Worm (Caenorhabditis elegans): Measurements from ENCODE around the gene mat-3.

mat-3 gene

DNA sequence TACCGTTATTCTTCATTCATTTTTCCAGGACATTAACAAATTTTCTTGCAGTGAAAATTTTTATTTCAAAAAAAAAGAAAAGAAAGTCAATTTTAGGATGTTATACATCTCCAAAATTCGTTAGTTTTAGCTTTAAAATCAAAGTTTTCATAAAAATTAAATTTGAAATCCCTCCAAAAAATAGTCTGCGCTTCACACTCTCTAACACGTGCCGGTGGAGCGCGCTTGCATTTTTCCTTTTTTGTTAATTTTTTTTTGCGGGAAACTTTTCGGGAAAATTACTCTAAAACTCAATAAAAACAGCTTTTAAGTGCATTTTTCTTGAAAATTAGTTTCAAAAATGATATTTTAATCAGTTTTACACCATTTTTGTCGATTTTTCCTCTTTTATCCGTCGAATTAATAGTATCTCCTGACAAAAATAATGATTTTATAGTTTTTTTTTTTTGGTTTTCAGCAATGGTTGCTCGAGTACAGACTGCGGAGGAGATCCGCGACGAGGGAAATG, 15.9 kb downstream of the mat-3 start, which contains the start of gene unc-45:
Gene unc-45 (plus strand): TSS at position 458 of the 508 bp plus-strand sequence.
- TF ChIP-seq unc-62 (GFP tag; optimal IDR thresholded peaks at IDR 0.05), result no peak

DNA sequence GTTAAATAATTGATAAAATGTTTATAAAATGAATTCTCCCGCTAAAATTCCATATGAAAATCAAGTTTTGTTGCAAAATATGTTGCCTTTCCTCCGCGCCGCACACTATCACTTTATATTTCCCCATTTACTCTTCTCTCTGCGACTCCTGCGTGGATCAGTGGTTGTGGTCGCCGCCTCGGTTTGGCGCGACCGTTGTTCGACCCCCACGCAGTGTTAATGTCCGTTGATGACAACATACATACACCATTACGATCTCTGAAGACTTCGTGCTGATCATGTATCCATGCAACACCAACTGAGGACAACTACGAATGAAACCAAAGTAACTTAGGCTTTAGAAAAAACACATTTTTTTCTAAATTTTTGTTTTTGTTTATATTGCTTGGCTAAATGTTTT, 27.3 kb downstream of the mat-3 start:
- no peak for TF ChIP-seq unc-62 (GFP tag; optimal IDR thresholded peaks at IDR 0.05)

DNA sequence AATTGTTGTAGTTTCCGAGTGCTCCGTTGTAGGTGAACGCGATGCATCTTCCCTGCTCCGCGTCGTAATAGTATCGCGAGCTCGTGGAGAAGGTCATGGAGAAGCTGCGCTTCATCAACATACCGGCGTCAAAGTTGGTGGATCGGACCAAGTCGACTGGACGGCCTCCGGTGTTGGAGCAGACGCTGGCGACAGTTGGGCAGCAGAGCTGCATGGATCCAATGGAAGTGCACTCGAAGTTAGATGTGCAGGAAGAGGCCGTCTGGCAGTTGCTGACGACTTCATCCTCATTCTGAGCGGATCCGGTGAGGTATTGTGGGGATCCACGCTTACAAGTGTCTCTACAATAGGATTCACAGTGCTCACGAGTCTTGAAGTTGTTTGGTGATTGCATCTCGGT, 33.8 kb downstream of the mat-3 start:
- no peak for TF ChIP-seq unc-62 (GFP tag; optimal IDR thresholded peaks at IDR 0.05)

DNA sequence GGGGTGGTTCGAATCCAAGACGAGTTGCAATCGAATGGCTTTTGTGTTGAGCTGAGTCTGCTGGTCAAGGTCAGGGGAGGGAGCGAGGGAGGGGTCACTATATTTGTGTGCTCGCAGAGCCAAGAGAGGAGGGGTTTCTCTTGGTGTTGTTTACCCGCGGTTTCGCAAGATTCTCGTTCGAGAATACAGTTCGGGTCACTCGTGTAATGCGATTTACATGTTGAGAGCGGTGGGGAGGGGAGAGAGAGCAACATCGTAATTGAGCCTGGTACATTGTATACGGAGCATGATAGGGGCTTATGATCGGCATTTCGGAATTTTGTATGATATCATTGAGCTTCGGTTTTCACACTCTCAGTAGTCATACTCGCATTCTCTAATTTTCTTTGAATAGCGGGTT, 36.9 kb downstream of the mat-3 start, which contains the start of gene F30H5.3:
Gene F30H5.3 (minus strand): TSS at position 101 of the 400 bp plus-strand sequence.
- no peak for TF ChIP-seq unc-62 (GFP tag; optimal IDR thresholded peaks at IDR 0.05)

DNA sequence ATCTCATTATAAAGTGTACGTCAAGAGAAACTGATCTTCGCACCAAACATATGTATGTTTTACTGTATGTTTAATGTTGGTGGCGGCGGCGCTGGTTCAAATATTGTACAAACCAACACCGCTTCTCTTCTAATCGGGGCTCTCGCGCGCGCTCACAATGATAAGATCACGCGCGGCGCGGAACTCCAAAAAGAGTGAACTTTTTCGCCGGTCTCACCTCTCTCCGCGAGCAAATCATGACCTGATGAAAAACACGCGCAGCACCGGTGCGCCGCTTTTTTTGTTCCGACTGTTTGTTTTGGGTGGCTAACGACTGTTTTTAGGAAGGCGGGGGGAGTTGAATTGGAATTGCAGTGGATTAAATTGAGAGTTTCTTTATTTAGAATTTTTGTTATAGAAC, 38.1 kb downstream of the mat-3 start:
- no peak for TF ChIP-seq unc-62 (GFP tag; optimal IDR thresholded peaks at IDR 0.05)

DNA sequence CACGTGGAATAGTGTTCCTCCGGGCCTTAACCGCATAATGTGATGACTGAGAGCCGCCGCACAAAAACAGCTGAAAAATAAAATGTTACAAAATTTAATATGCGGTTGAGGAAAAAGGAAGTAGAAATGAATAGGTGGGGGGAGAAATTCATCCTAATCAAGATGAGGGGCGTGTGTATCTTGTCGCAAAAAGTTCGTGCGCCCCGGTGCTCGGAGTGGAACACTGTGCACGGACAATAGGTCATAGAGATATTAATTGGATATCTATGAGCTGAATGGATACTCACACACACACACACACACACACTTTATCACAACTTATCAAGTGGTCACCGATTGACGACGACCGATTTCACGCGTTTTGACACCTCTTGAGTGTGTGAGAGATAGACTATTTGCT, 48.7 kb downstream of the mat-3 start, which contains the start of gene T22F7.3:
Gene T22F7.3 (minus strand): TSS at position 101 of the 400 bp plus-strand sequence.
- no peak for TF ChIP-seq unc-62 (GFP tag; optimal IDR thresholded peaks at IDR 0.05)

DNA sequence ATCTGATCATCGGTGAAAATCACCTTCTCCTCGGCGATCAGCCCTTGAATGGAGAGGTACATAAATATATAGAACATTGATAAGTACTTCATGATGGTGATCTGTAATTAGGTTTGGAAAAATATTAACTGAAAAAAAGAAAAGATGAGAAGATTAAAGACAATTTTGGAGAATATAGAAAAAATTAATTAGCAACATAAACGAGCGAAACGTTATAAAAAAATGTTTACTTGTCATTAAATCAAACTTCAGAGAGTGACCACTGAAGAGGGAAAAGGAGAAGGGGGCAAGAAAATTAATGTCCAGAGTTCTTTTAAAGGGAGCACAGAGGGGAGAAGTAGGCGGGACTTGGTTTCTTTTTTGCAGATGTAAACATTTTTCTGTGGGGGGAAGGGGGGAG, 51.6 kb downstream of the mat-3 start, which contains the start of gene T22F7.4:
Gene T22F7.4 (minus strand): TSS at position 101 of the 400 bp plus-strand sequence.
- no peak for TF ChIP-seq unc-62 (GFP tag; optimal IDR thresholded peaks at IDR 0.05)

DNA sequence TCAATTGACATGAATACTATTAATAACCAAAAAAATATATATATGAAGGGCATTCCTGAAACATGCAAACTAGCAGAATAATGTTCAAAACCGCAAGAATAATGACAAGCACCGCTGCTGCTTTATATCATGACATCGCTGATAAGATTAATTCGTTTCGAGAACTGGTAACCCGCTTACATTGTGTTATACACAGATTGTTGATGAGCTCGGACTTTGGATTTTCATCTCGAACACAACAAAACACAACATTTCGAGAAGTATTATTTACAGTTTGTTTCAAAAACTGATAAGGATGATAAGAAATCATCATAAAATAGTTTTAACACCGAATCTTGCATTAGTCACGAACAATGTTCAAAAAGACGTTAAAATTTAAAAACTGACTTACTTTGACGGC, 55.6 kb downstream of the mat-3 start:
- no peak for TF ChIP-seq unc-62 (GFP tag; optimal IDR thresholded peaks at IDR 0.05)

Measured in whole organism, dauer.